Fruit fly (Drosophila melanogaster) Kc167 (cell line): ENCODE data around the gene CG32813.

Experiments
- Myc ChIP-seq: fragments of >200 bp; optimal IDR thresholded peaks from 2 replicates; lab custom pipeline; 2017; ENCODE audit warnings: missing external identifiers
- Sin3A ChIP-seq: fragments of >200 bp; optimal IDR thresholded peaks from 2 replicates; lab custom pipeline; 2018; ENCODE audit warnings: missing external identifiers
- h ChIP-seq: fragments of >200 bp; optimal IDR thresholded peaks from 3 replicates; lab custom pipeline; 2018; ENCODE audit warnings: missing external identifiers
- insv ChIP-seq: fragments of >200 bp; optimal IDR thresholded peaks from 3 replicates; lab custom pipeline; 2018; ENCODE audit warnings: missing external identifiers
- psq ChIP-seq: fragments of >200 bp; optimal IDR thresholded peaks from 2 replicates; lab custom pipeline; 2017; ENCODE audit warnings: missing external identifiers
- ttk ChIP-seq: sonication (Bioruptor generic); optimal IDR thresholded peaks from 2 replicates; lab custom pipeline; 2017; ENCODE audit warnings: missing external identifiers

Gene CG32813

DNA sequence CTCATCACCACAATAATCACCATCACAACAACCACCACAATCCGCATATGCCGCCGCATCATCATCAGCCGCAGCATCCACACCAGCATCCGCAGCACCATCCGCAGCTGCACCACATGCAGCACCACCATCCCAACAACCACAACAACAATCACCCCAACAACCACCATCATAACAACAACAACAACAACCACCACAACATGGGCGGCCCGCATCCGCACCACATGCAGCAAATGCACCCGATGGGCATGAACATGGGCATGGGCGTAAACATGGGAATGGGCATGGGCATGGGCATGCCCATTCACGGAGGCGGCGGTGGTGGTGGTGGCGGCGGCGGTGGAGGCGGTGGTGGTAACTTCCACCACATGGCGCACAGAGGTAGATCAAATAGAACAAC is 8.0 kb upstream of the CG32813 start:
- TF ChIP-seq h (lab: Kevin White, UChicago) (no peak), Sin3A (no peak), psq (no peak), ttk (lab: Kevin White, UChicago) (no peak), Myc (lab: Kevin White, UChicago) (no peak), insv (lab: Kevin White, UChicago) (no peak)

dm6 chrX:1375265-1375958 is 5.3 kb upstream of the CG32813 start, which contains the start of gene AMPKalpha:
Gene AMPKalpha, plus strand, starts transcription at chrX:1375536.
- no peak for TF ChIP-seq insv (lab: Kevin White, UChicago)
- no peak for TF ChIP-seq h (lab: Kevin White, UChicago)
- no peak for TF ChIP-seq ttk (lab: Kevin White, UChicago)
- TF ChIP-seq Myc (lab: Kevin White, UChicago) = no peak
- no peak for TF ChIP-seq Sin3A
- TF ChIP-seq psq = no peak

- TF ChIP-seq ttk (lab: Kevin White, UChicago) = no peak
- TF ChIP-seq Myc (lab: Kevin White, UChicago) = no peak
- no peak for TF ChIP-seq psq
- no peak for TF ChIP-seq Sin3A
- TF ChIP-seq h (lab: Kevin White, UChicago) = no peak
- TF ChIP-seq insv (lab: Kevin White, UChicago) = no peak
These were observed 893 bp upstream of the CG32813 start for dm6 chrX:1379692-1380349.

DNA sequence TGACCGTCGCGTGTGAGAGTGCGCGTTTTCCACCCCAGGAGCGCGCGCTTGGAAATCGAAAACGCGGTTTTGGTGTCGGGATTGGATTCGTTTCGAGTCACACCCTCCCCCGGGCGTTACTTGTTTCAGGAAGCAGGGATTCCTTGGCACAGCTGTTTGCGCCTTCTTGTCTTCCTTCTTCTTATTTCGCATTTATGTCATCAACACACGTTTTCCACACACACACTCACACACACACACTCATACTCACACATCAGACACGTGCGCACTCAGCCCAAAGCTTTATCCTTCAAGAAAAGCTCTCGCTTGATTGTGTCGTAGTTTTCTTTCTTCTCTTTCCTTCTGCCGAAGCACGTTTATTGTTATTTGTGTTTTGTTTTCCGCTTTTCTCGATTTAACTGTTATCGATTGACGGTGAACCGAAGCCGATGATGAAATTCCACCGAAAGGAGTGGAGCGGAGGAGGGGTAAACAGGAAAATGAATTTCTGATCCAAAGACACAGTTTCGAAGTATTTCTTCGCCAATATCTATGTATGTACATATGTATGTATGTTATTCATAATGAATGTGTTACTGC is 788 bp downstream of the CG32813 start:
- no peak for TF ChIP-seq ttk (lab: Kevin White, UChicago)
- TF ChIP-seq h (lab: Kevin White, UChicago) = no peak
- TF ChIP-seq psq = no peak
- no peak for TF ChIP-seq Myc (lab: Kevin White, UChicago)

dm6 chrX:1382489-1382888 is 1.8 kb downstream of the CG32813 start:
- TF ChIP-seq insv (lab: Kevin White, UChicago) = no peak
- TF ChIP-seq Myc (lab: Kevin White, UChicago) = no peak
- no peak for TF ChIP-seq h (lab: Kevin White, UChicago)
- TF ChIP-seq ttk (lab: Kevin White, UChicago) = no peak
- no peak for TF ChIP-seq Sin3A
- TF ChIP-seq psq = no peak

DNA sequence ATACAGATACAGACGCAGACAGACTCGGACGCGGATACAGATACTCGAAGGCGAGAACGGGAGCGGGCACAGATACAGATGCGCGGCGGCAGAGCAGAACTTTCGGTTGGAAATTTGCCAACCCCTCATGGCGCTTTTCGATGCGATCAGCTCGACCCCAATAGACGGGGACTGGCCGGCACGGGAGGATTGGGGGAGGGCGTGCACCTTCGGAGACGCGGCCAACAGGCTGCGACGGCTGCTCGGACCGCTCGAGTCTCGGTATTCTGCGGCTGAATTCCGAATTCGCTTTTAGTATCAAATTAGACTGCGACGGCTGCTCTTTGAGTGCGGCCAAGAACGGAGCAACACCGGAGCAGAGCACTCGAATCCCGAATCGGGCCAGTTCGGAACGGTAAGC is 3.5 kb downstream of the CG32813 start:
- TF ChIP-seq psq (no peak), Myc (lab: Kevin White, UChicago) (no peak), h (lab: Kevin White, UChicago) (no peak), insv (lab: Kevin White, UChicago) (no peak), Sin3A (no peak), ttk (lab: Kevin White, UChicago) (no peak)

dm6 chrX:1387149-1387752 is 6.5 kb downstream of the CG32813 start:
- TF ChIP-seq Sin3A (no peak), ttk (lab: Kevin White, UChicago) (no peak)

- no peak for TF ChIP-seq Sin3A
- no peak for TF ChIP-seq ttk (lab: Kevin White, UChicago)
- no peak for TF ChIP-seq Myc (lab: Kevin White, UChicago)
- TF ChIP-seq insv (lab: Kevin White, UChicago) = no peak
- no peak for TF ChIP-seq psq
- no peak for TF ChIP-seq h (lab: Kevin White, UChicago)
These were observed 7.5 kb downstream of the CG32813 start for dm6 chrX:1388148-1388703.

- no peak for TF ChIP-seq Sin3A
- TF ChIP-seq psq = no peak
- no peak for TF ChIP-seq h (lab: Kevin White, UChicago)
- TF ChIP-seq insv (lab: Kevin White, UChicago) = no peak
- no peak for TF ChIP-seq Myc (lab: Kevin White, UChicago)
- TF ChIP-seq ttk (lab: Kevin White, UChicago) = no peak
These were observed 12.2 kb downstream of the CG32813 start, which contains the start of gene Rilpl for dm6 chrX:1392875-1393274. Gene Rilpl, plus strand, starts transcription at chrX:1393054.

DNA sequence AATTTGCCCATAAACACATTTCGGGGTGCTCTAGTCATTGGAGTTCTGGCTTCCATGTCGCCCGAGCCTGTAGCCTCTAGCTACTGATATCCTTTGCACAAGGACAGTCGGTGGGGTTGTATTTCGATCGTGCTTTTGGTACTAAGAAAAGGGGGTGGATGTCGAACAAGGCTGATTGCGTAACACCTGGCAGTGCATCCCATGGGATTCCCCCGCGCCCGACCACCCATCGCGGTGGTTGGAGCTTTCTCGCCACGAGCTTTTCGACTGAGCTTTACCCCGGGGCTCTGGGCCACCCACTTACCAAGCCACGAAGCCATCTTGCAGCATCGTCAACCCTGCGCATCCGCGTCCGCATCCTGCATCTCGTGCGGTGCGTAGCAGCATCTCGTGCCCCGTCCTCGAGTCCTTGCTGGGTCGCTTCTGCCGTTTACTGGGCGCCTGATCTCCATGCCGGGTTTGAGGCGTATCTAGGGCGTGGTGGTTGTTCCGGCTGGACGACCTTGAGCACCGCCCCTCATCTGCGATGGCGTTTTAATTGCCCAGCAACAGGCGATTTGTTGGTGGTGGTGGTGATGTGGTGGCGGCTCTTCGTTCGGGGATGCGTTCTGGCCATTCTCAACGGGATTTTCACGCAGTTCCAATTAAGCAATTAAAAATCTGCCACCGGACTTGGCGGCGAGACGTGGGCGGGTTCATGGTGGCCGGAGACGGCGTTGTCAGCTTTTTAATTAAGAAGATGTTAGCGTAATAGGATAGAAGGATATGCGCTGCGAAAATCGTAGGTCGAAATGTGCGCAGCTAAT is 17.1 kb downstream of the CG32813 start:
- no peak for TF ChIP-seq Myc (lab: Kevin White, UChicago)
- TF ChIP-seq Sin3A = no peak
- TF ChIP-seq psq = no peak
- no peak for TF ChIP-seq h (lab: Kevin White, UChicago)
- no peak for TF ChIP-seq ttk (lab: Kevin White, UChicago)

DNA sequence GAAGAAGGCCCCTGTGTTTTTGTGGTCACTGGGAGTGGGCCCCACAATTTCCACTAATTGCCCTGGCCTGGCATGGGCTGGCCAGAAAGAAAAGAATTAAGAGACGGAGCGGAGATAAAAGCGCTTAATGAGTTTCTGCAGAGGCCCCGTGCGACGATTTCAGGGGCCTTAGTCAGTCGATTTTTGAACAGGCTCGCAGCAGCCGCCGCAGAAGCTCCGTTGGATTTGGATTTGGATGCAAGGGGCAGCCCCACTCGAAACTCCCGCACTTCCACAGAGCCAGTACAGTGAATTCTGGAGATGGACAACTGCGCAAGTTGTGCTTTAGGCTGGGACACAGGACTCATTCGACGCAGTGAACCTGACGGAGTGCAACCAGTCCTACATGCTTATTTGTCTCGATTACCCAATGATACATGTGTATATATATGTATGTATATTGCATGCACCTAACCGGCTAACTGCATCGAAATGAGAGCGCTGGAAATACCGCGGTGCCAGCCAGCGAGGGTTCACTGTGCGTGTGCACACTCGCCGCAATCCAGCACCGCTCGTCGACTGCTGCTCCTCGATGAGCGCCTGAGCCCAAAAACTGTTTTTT is 17.8 kb downstream of the CG32813 start:
- TF ChIP-seq insv (lab: Kevin White, UChicago) (no peak), Sin3A (no peak), Myc (lab: Kevin White, UChicago) (no peak), h (lab: Kevin White, UChicago) (no peak), ttk (lab: Kevin White, UChicago) (no peak)
